Fruit fly (Drosophila melanogaster) whole organism, embryonic: ENCODE data around the gene Src64B.

Source experiments
- Antp ChIP-seq: fragments of 200-800 bp; sonication (Bioruptor generic); optimal IDR thresholded peaks from 3 replicates; lab custom pipeline; 2016; ENCODE audit warnings: missing biosample characterization, missing genetic modification characterization
- Bdp1 ChIP-seq: fragments of 200-800 bp; sonication (Bioruptor generic); optimal IDR thresholded peaks from 3 replicates; lab custom pipeline; 2016; ENCODE audit warnings: missing biosample characterization, missing genetic modification characterization
- CG10209 ChIP-seq: fragments of 200-800 bp; sonication (Bioruptor generic); optimal IDR thresholded peaks from 3 replicates; lab custom pipeline; 2017; ENCODE audit warnings: missing biosample characterization, mild to moderate bottlenecking, missing genetic modification characterization, missing genetic modification reagents
- CG10267 ChIP-seq: fragments of 200-800 bp; sonication (Bioruptor generic); optimal IDR thresholded peaks from 2 replicates; lab custom pipeline; 2018; ENCODE audit warnings: missing biosample characterization, mild to moderate bottlenecking, missing genetic modification characterization, moderate library complexity
- CG10274 ChIP-seq: fragments of 200-800 bp; sonication (Bioruptor generic); optimal IDR thresholded peaks from 3 replicates; lab custom pipeline; 2017; ENCODE audit warnings: missing biosample characterization, mild to moderate bottlenecking, missing genetic modification characterization
- CG10462 ChIP-seq: fragments of 200-800 bp; sonication (Bioruptor generic); optimal IDR thresholded peaks from 2 replicates; lab custom pipeline; 2016; ENCODE audit warnings: missing biosample characterization, missing genetic modification characterization
- CG11504 ChIP-seq: fragments of 200-800 bp; sonication (Bioruptor generic); optimal IDR thresholded peaks from 3 replicates; lab custom pipeline; 2019; ENCODE audit warnings: missing biosample characterization, mild to moderate bottlenecking, missing genetic modification characterization, moderate library complexity
- CG12942 ChIP-seq: fragments of 200-800 bp; sonication (Bioruptor generic); optimal IDR thresholded peaks from 3 replicates; lab custom pipeline; 2016; ENCODE audit warnings: missing biosample characterization, missing genetic modification characterization
- CG1602 ChIP-seq: fragments of 200-800 bp; sonication (Bioruptor generic); optimal IDR thresholded peaks from 3 replicates; lab custom pipeline; 2016; ENCODE audit warnings: missing biosample characterization, missing genetic modification characterization
- CG16779 ChIP-seq: fragments of 200-800 bp; sonication (Bioruptor generic); IDR thresholded peaks from 2 replicates; pipeline ENCODE4 v1.3.6; 2022; ENCODE audit warnings: missing biosample characterization, missing genetic modification characterization
- CG16815 ChIP-seq: fragments of 200-800 bp; sonication (Bioruptor generic); optimal IDR thresholded peaks from 3 replicates; lab custom pipeline; 2017; ENCODE audit warnings: missing biosample characterization, mild to moderate bottlenecking, missing genetic modification characterization
- CG17612 ChIP-seq: fragments of 200-800 bp; sonication (Bioruptor generic); IDR thresholded peaks from 2 replicates; pipeline ENCODE4 v1.3.6; 2022; ENCODE audit warnings: missing biosample characterization, missing genetic modification characterization
- CG31224 ChIP-seq: fragments of 200-800 bp; sonication (Bioruptor generic); IDR thresholded peaks from 2 replicates; pipeline ENCODE4 v1.3.6; 2022; ENCODE audit warnings: missing biosample characterization, missing genetic modification characterization
- CG31388 ChIP-seq: fragments of 200-800 bp; sonication (Bioruptor generic); optimal IDR thresholded peaks from 2 replicates; lab custom pipeline; 2016; ENCODE audit warnings: missing biosample characterization, missing genetic modification characterization
- CG32532 ChIP-seq: fragments of 200-800 bp; sonication (Bioruptor generic); IDR thresholded peaks from 2 replicates; pipeline ENCODE4 v1.3.6; 2022; ENCODE audit warnings: missing biosample characterization, missing genetic modification characterization
- CG4730 ChIP-seq: fragments of 200-800 bp; sonication (Bioruptor generic); IDR thresholded peaks from 2 replicates; pipeline ENCODE4 v1.3.6; 2022; ENCODE audit warnings: missing biosample characterization, missing genetic modification characterization
- CG7271 ChIP-seq: fragments of 200-800 bp; sonication (Bioruptor generic); optimal IDR thresholded peaks from 2 replicates; lab custom pipeline; 2018; ENCODE audit warnings: missing biosample characterization, mild to moderate bottlenecking, missing genetic modification characterization, moderate library complexity
- CG7987 ChIP-seq: fragments of 200-800 bp; sonication (Bioruptor generic); optimal IDR thresholded peaks from 2 replicates; lab custom pipeline; 2018; ENCODE audit warnings: missing biosample characterization, mild to moderate bottlenecking, missing genetic modification characterization, moderate library complexity
- CG9932 ChIP-seq: fragments of 200-800 bp; sonication (Bioruptor generic); IDR thresholded peaks from 2 replicates; pipeline ENCODE4 v1.3.6; 2022; ENCODE audit warnings: missing biosample characterization, missing genetic modification characterization
- CHES-1-like ChIP-seq: fragments of 200-800 bp; sonication (Bioruptor generic); optimal IDR thresholded peaks from 2 replicates; lab custom pipeline; 2016; ENCODE audit warnings: missing biosample characterization, missing genetic modification characterization
- Deaf1 ChIP-seq: fragments of 200-800 bp; optimal IDR thresholded peaks from 3 replicates; lab custom pipeline; 2019; ENCODE audit warnings: missing biosample characterization, mild to moderate bottlenecking, missing genetic modification characterization, moderate library complexity
- Doc3 ChIP-seq: fragments of 200-800 bp; sonication (Bioruptor generic); IDR thresholded peaks from 3 replicates; pipeline ENCODE4 v1.3.6; 2022; ENCODE audit warnings: missing biosample characterization, missing genetic modification characterization; ENCODE audit not compliant: partially characterized antibody
- HmgZ ChIP-seq: fragments of 200-800 bp; sonication (Bioruptor generic); optimal IDR thresholded peaks from 2 replicates; lab custom pipeline; 2018; ENCODE audit warnings: missing biosample characterization, mild to moderate bottlenecking, missing genetic modification characterization
- Hr3 ChIP-seq: fragments of 200-800 bp; sonication (Bioruptor generic); optimal IDR thresholded peaks from 3 replicates; lab custom pipeline; 2016; ENCODE audit warnings: missing biosample characterization, missing genetic modification characterization
- Hr51 ChIP-seq, 2 experiments: fragments of 200-800 bp; sonication (Bioruptor generic); optimal IDR thresholded peaks; 2 replicates in 1 of 2; 3 replicates in 1 of 2; lab custom pipeline; 2016 to 2018; ENCODE audit warnings: missing biosample characterization in 2 of 2, missing genetic modification characterization in 2 of 2, mild to moderate bottlenecking in 1 of 2, moderate library complexity in 1 of 2
- Hr78 ChIP-seq, 2 experiments: fragments of 200-800 bp in 1 of 2; fragments of >200 bp in 1 of 2; sonication (Bioruptor generic) in 1 of 2; optimal IDR thresholded peaks; 2 replicates each; lab custom pipeline; 2017 to 2019; ENCODE audit warnings: missing biosample characterization in 2 of 2, missing genetic modification characterization in 2 of 2, mild to moderate bottlenecking in 1 of 2, moderate library complexity in 1 of 2
- Kr ChIP-seq: fragments of 200-800 bp; sonication (Bioruptor generic); optimal IDR thresholded peaks from 2 replicates; lab custom pipeline; 2017; ENCODE audit warnings: missing biosample characterization, mild to moderate bottlenecking, missing genetic modification characterization
- Nf-YA ChIP-seq: fragments of 200-800 bp; sonication (Bioruptor generic); IDR thresholded peaks from 2 replicates; pipeline ENCODE4 v1.3.6; 2022; ENCODE audit warnings: missing biosample characterization, missing genetic modification characterization
- Nf-YB ChIP-seq: fragments of 200-800 bp; sonication (Bioruptor generic); optimal IDR thresholded peaks from 3 replicates; lab custom pipeline; 2019; ENCODE audit warnings: missing biosample characterization, mild to moderate bottlenecking, missing genetic modification characterization, moderate library complexity
- Sox100B ChIP-seq: fragments of 200-800 bp; sonication (Bioruptor generic); optimal IDR thresholded peaks from 3 replicates; lab custom pipeline; 2018; ENCODE audit warnings: missing biosample characterization, mild to moderate bottlenecking, missing genetic modification characterization
- YL-1 ChIP-seq: fragments of 200-800 bp; sonication (Bioruptor generic); optimal IDR thresholded peaks from 3 replicates; lab custom pipeline; 2017; ENCODE audit warnings: missing biosample characterization, mild to moderate bottlenecking, missing genetic modification characterization
- bbx ChIP-seq: fragments of 200-800 bp; sonication (Bioruptor generic); IDR thresholded peaks from 2 replicates; pipeline ENCODE4 v1.3.6; 2022; ENCODE audit warnings: missing biosample characterization, missing genetic modification characterization; ENCODE audit not compliant: partially characterized antibody
- bigmax ChIP-seq: fragments of 200-800 bp; sonication (Bioruptor generic); optimal IDR thresholded peaks from 2 replicates; lab custom pipeline; 2018; ENCODE audit warnings: missing biosample characterization, mild to moderate bottlenecking, missing genetic modification characterization
- corto ChIP-seq: fragments of 200-800 bp; sonication (Bioruptor generic); optimal IDR thresholded peaks from 2 replicates; lab custom pipeline; 2016; ENCODE audit warnings: missing biosample characterization, mild to moderate bottlenecking, missing genetic modification characterization, moderate library complexity
- crc ChIP-seq: fragments of 200-800 bp; sonication (Bioruptor generic); optimal IDR thresholded peaks from 2 replicates; lab custom pipeline; 2016; ENCODE audit warnings: missing biosample characterization, missing genetic modification characterization
- dan ChIP-seq: fragments of 200-800 bp; sonication (Bioruptor generic); IDR thresholded peaks from 2 replicates; pipeline ENCODE4 v1.3.6; 2022; ENCODE audit warnings: missing biosample characterization, missing genetic modification characterization
- dati ChIP-seq: fragments of 200-800 bp; sonication (Bioruptor generic); IDR thresholded peaks from 2 replicates; pipeline ENCODE4 v1.3.6; 2022; ENCODE audit warnings: missing biosample characterization, missing genetic modification characterization
- dm ChIP-seq: fragments of 200-800 bp; sonication (Bioruptor generic); optimal IDR thresholded peaks from 3 replicates; lab custom pipeline; 2016; ENCODE audit warnings: missing biosample characterization, missing genetic modification characterization
- her ChIP-seq: fragments of 200-800 bp; sonication (Bioruptor generic); optimal IDR thresholded peaks from 2 replicates; lab custom pipeline; 2016; ENCODE audit warnings: missing biosample characterization, missing genetic modification characterization
- ind ChIP-seq: fragments of 200-800 bp; sonication (Bioruptor generic); optimal IDR thresholded peaks from 3 replicates; lab custom pipeline; 2016; ENCODE audit warnings: missing biosample characterization, missing genetic modification characterization
- p53 ChIP-seq: fragments of 200-800 bp; sonication (Bioruptor generic); optimal IDR thresholded peaks from 2 replicates; lab custom pipeline; 2016; ENCODE audit warnings: missing biosample characterization, missing genetic modification characterization
- peb ChIP-seq: fragments of 200-800 bp; sonication (Bioruptor generic); IDR thresholded peaks from 2 replicates; pipeline ENCODE4 v1.3.6; 2022; ENCODE audit warnings: missing biosample characterization, missing genetic modification characterization
- prd ChIP-seq, 3 experiments: fragments of >200 bp in 2 of 3; fragments of 200-800 bp in 1 of 3; sonication (Bioruptor generic) in 1 of 3; optimal IDR thresholded peaks in 2 of 3; IDR thresholded peaks in 1 of 3; 2 replicates in 2 of 3; 3 replicates in 1 of 3; pipeline versions ENCODE4 v1.3.6 to Lab custom; 2017 to 2022; ENCODE audit warnings: missing biosample characterization in 1 of 3, missing genetic modification characterization in 1 of 3
- scrt ChIP-seq: fragments of 200-800 bp; sonication (Bioruptor generic); optimal IDR thresholded peaks from 2 replicates; lab custom pipeline; 2018; ENCODE audit warnings: missing biosample characterization, mild to moderate bottlenecking, missing genetic modification characterization, moderate library complexity
- slou ChIP-seq: fragments of 200-800 bp; sonication (Bioruptor generic); optimal IDR thresholded peaks from 3 replicates; lab custom pipeline; 2016; ENCODE audit warnings: missing biosample characterization, missing genetic modification characterization
- ssp ChIP-seq: fragments of 200-800 bp; sonication (Bioruptor generic); IDR thresholded peaks from 2 replicates; pipeline ENCODE4 v1.3.6; 2022; ENCODE audit warnings: missing biosample characterization, missing genetic modification characterization
- twi ChIP-seq: fragments of 200-800 bp; optimal IDR thresholded peaks from 2 replicates; lab custom pipeline; 2019; ENCODE audit warnings: missing biosample characterization, mild to moderate bottlenecking, missing genetic modification characterization, moderate library complexity
- unpg ChIP-seq: fragments of 200-800 bp; sonication (Bioruptor generic); optimal IDR thresholded peaks from 3 replicates; lab custom pipeline; 2018; ENCODE audit warnings: missing biosample characterization, mild to moderate bottlenecking, missing genetic modification characterization, moderate library complexity
- zen ChIP-seq: fragments of 200-800 bp; sonication (Bioruptor generic); optimal IDR thresholded peaks from 3 replicates; lab custom pipeline; 2018; ENCODE audit warnings: missing biosample characterization, mild to moderate bottlenecking, missing genetic modification characterization, moderate library complexity
- zen2 ChIP-seq: fragments of 200-800 bp; sonication (Bioruptor generic); IDR thresholded peaks from 3 replicates; pipeline ENCODE4 v1.3.6; 2022; ENCODE audit warnings: missing biosample characterization, missing genetic modification characterization; ENCODE audit not compliant: partially characterized antibody

Gene Src64B

DNA sequence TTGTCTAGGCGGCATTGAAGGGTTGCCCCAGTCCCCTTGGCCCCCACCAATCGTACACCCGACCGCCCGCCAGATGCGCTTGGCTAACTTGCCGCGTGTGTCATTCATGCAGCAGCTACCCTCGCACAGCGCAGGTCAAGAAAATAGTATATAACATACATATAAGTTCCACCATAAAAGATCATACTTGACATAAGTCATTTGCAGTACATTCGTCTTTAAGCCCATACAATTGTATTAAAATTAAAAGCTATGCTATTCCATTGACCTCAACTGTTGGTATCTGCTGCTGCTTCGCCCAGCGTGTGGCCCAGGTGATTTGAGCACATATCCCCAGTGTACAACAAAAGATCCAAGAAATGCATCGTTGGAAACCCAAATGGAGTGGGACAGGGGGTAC, 14.7 kb downstream of the Src64B start (continued):
- TF ChIP-seq ind, result peak; percentile 63
- TF ChIP-seq Hr51 (GFP tag; optimal IDR thresholded peaks at IDR 0.05; lab: Kevin White, UChicago), result peak in 1 of 2 experiments; percentile 48
- TF ChIP-seq p53, result no peak
- no peak for TF ChIP-seq zen2 (GFP tag; lab: Robert Waterston, UW)
- peak; percentile 31 for TF ChIP-seq CG12942 (GFP tag; lab: Kevin White, UChicago)
- no peak for TF ChIP-seq CG9932 (GFP tag; lab: Robert Waterston, UW)
- no peak for TF ChIP-seq prd (optimal IDR thresholded peaks at IDR 0.05; lab: Kevin White, UChicago)
- peak; percentile 89 for TF ChIP-seq prd (GFP tag; IDR thresholded peaks at IDR 0.05; lab: Robert Waterston, UW)
- TF ChIP-seq dati (GFP tag; lab: Robert Waterston, UW), result 0 out of 2 replicates have a peak, but pooled peaks have one; percentile 32
- TF ChIP-seq CG17612 (GFP tag; lab: Robert Waterston, UW), result no peak
- TF ChIP-seq peb, result peak; percentile 84
- peak; percentile 71 for TF ChIP-seq CG32532 (GFP tag; lab: Robert Waterston, UW)
- TF ChIP-seq dm (GFP tag; lab: Kevin White, UChicago), result peak; percentile 46
- peak; percentile 68 for TF ChIP-seq CG10209
- TF ChIP-seq CG7987, result peak; percentile 5
- TF ChIP-seq CG7271 (tag; lab: Kevin White, UChicago), result no peak
- no peak for TF ChIP-seq CG10274
- TF ChIP-seq Hr78 (GFP tag; optimal IDR thresholded peaks at IDR 0.05; lab: Kevin White, UChicago), result peak in 1 of 2 experiments; percentile 48
- peak; percentile 79 for TF ChIP-seq unpg (GFP tag; lab: Kevin White, UChicago)
- peak; percentile 70 for TF ChIP-seq Antp
- TF ChIP-seq CG10462, result peak; percentile 32
- TF ChIP-seq Nf-YA (GFP tag; lab: Robert Waterston, UW), result peak; percentile 67
- TF ChIP-seq dan (GFP tag; lab: Robert Waterston, UW), result peak; percentile 81
- peak; percentile 20 for TF ChIP-seq CHES-1-like (GFP tag; lab: Kevin White, UChicago)
- TF ChIP-seq bigmax (GFP tag; lab: Kevin White, UChicago), result no peak
- TF ChIP-seq Sox100B (GFP tag; lab: Kevin White, UChicago), result peak; percentile 45
- no peak for TF ChIP-seq scrt (GFP tag; lab: Kevin White, UChicago)
- peak; percentile 77 for TF ChIP-seq CG11504
- TF ChIP-seq ssp, result peak; percentile 52; the same call in 1 of the 2 replicates
- TF ChIP-seq Deaf1 (tag; lab: Kevin White, UChicago), result peak; percentile 5
- TF ChIP-seq zen, result peak; percentile 60
- no peak for TF ChIP-seq bbx (GFP tag; lab: Robert Waterston, UW)
- peak; percentile 8 for TF ChIP-seq Nf-YB (GFP tag; lab: Kevin White, UChicago)
- no peak for TF ChIP-seq HmgZ
- TF ChIP-seq Bdp1, result peak; percentile 47
- peak; percentile 50; the same call in 1 of the 2 replicates for TF ChIP-seq CG31224 (GFP tag; lab: Robert Waterston, UW)
- no peak for TF ChIP-seq slou (GFP tag; lab: Kevin White, UChicago)
- peak; percentile 35 for TF ChIP-seq CG31388
- peak; percentile 59; the same call in 1 of the 2 replicates for TF ChIP-seq CG16779 (GFP tag; lab: Robert Waterston, UW)
- peak; percentile 51 for TF ChIP-seq Hr3 (GFP tag; lab: Kevin White, UChicago)
- TF ChIP-seq her (GFP tag; lab: Kevin White, UChicago), result no peak
- TF ChIP-seq YL-1 (GFP tag; lab: Kevin White, UChicago), result no peak
- TF ChIP-seq CG1602 (GFP tag; lab: Kevin White, UChicago), result peak; percentile 64
- no peak for TF ChIP-seq Kr
- peak; percentile 30 for TF ChIP-seq twi
- peak; percentile 68 for TF ChIP-seq CG10267
- TF ChIP-seq CG4730 (GFP tag; lab: Robert Waterston, UW), result peak; percentile 56
- no peak for TF ChIP-seq Doc3 (GFP tag; lab: Robert Waterston, UW)
- no peak for TF ChIP-seq corto (GFP tag; lab: Kevin White, UChicago)
- peak; percentile 54 for TF ChIP-seq crc
- TF ChIP-seq CG16815 (GFP tag; lab: Kevin White, UChicago), result peak; percentile 42
